ENCODE assay signal across 4 worm cellular contexts in genomic region chrX:7220209-7220608, ce11.
A peak's percentile ranks its signal among the peaks of the same experiment; 100 is the strongest.
TF ChIP-seq lines count a peak whose summit lies in the region.

No protein-coding gene starts in this region.

TF ChIP-seq in whole organism, L4 larva, 104 proteins besides CTCF, POLR2A, EP300 and RAD21:
- TF ChIP-seq aha-1 (tag; lab: Kevin White, UChicago) (peak; percentile 29), saeg-2 (GFP tag; IDR thresholded peaks at IDR 0.05; lab: Robert Waterston, UW) (no peak), nhr-11 (tag; optimal IDR thresholded peaks at IDR 0.05; lab: Kevin White, UChicago) (no peak)
TF ChIP-seq in whole organism, L4 larva: peak in this region for 1.

TF ChIP-seq in whole organism, late embryonic, 69 proteins besides CTCF, POLR2A, EP300 and RAD21:
- TF ChIP-seq gmeb-2 (tag; optimal IDR thresholded peaks at IDR 0.05; lab: Kevin White, UChicago) (no peak), unc-42 (tag; optimal IDR thresholded peaks at IDR 0.05; lab: Kevin White, UChicago) (peak; percentile 56)

TF ChIP-seq in whole organism, mixed stage, embryonic, 35 proteins besides CTCF, POLR2A, EP300 and RAD21:
- no peak for TF ChIP-seq zip-8 (tag; optimal IDR thresholded peaks at IDR 0.05; lab: Kevin White, UChicago)
- no peak for TF ChIP-seq ceh-43 (GFP tag; optimal IDR thresholded peaks at IDR 0.05; lab: Kevin White, UChicago)
- TF ChIP-seq sptf-1 (tag; optimal IDR thresholded peaks at IDR 0.05; lab: Kevin White, UChicago), result no peak
- no peak for TF ChIP-seq nhr-28 (tag; optimal IDR thresholded peaks at IDR 0.05; lab: Kevin White, UChicago)
- TF ChIP-seq ces-1 (GFP tag; optimal IDR thresholded peaks at IDR 0.05; lab: Kevin White, UChicago), result peak; percentile 63
- TF ChIP-seq mls-2 (tag; optimal IDR thresholded peaks at IDR 0.05; lab: Kevin White, UChicago), result peak; percentile 54

TF ChIP-seq in whole organism, young adult, 124 proteins besides CTCF, POLR2A, EP300 and RAD21:
- TF ChIP-seq nfyb-1 (GFP tag; IDR thresholded peaks at IDR 0.05; lab: Robert Waterston, UW) (peak; percentile 33; the same call in 1 of the 2 replicates), snpc-4 (GFP tag; optimal IDR thresholded peaks at IDR 0.05; lab: Kevin White, UChicago) (no peak), snpc-4 (tag; optimal IDR thresholded peaks at IDR 0.05; lab: Kevin White, UChicago) (no peak), aptf-3 (GFP tag; IDR thresholded peaks at IDR 0.05; lab: Robert Waterston, UW) (no peak)
